Worm (Caenorhabditis elegans) whole organism, dauer: ENCODE measurements around the gene T19D12.4.

Experiments used
- unc-62 ChIP-seq: sonication (generic microtip); optimal IDR thresholded peaks from 2 replicates; lab custom pipeline; 2017; ENCODE audit warnings: missing biosample characterization, missing genetic modification reagents, missing genetic modification characterization

The T19D12.4 gene

DNA sequence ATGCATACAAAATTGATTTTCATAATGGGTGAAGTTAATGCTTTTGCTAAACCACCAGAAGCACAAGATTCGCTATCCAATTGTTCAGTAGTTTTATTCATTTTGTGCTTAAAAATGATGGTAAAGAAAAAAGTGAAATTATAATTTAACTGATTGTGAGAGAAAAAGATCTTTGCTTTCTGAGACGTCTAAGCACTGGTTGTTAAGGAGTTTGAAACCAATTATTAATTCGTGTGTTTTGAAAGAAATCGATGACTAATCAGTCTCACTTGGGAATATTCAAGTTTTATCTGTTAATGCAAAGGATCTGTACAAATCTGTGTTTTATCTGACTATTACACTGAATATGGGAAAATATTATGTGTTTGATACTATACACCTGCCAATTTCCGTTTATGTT is 20.8 kb downstream of the T19D12.4 start, which contains the start of gene sra-26:
Gene sra-26, minus strand, starts transcription at position 101 of the 400 bp plus-strand sequence.
- TF ChIP-seq unc-62 (GFP tag; lab: Kevin White, UChicago), result no peak

DNA sequence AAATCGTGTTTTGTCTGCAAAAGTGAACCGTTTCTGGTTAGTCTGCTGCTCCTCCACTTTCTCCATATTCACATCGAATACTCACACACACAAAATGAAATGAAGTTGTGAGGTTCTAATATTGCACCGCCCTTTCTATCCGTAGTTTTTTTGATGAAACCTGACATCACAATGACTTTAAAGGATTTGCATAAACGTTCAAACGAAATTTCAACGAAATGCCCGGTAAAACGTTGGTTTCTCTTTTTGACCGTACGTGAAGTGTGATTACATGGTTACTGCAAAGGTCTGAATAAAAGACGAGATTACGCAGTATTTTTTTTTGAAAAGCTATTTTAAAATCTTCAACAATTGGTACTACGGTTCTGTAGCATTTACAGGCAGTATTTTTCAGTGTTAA is 23.4 kb downstream of the T19D12.4 start, which contains the start of gene T19D12.9:
Gene T19D12.9, minus strand, starts transcription at position 101 of the 400 bp plus-strand sequence.
- TF ChIP-seq unc-62 (GFP tag; lab: Kevin White, UChicago), result no peak

- TF ChIP-seq unc-62 (GFP tag; lab: Kevin White, UChicago), result no peak
These were observed 27.9 kb downstream of the T19D12.4 start, which contains the start of gene T19D12.10 for ce11 chrII:6658766-6659165. TSS of gene T19D12.10 (minus strand) at chrII:6658866.

- no peak for TF ChIP-seq unc-62 (GFP tag; lab: Kevin White, UChicago)
These were observed 30.3 kb downstream of the T19D12.4 start, which contains the start of gene T19D12.2 for ce11 chrII:6661211-6661610. TSS of gene T19D12.2 (plus strand) at chrII:6661335.

DNA sequence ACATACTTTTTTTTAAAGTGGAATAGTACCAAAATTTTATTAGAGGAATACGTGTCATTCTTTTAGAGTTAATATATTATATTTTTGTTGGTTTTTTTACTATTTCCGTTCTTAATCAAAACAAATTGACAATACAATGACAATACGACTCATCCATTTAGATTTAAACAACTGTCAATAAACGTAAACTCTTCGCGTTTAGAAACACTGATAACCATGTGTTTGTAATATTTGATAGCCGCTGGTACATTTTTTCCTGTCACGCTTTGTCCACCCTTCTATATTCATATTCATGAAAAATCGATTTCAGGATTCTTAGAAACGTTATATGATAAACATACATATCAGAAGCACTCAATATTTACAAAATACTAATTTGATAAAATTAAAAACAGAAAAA is 32.9 kb downstream of the T19D12.4 start:
- TF ChIP-seq unc-62 (GFP tag; lab: Kevin White, UChicago), result no peak

ce11 chrII:6665908-6666307 is 35.0 kb downstream of the T19D12.4 start:
- no peak for TF ChIP-seq unc-62 (GFP tag; lab: Kevin White, UChicago)

DNA sequence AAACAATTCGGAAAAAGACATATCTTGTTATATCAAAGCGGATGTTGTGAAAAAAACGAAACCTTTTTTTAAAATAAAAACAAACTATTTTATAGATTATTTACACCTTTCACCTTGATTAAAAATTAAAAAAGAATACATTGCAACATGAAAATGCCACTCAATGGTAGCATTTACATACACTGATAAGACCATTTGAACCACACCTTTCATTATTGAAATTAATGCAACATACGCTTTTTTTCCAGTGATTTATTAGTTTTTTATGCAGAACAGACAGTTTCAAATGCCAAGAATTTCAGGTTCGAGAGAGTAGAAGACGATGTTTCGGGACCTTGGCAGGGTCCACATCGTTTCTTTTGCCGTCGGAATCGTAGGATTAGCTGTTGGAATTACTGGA is 35.7 kb downstream of the T19D12.4 start, which contains the start of gene T19D12.1:
Gene T19D12.1, plus strand, starts transcription at position 301 of the 400 bp plus-strand sequence.
- TF ChIP-seq unc-62 (GFP tag; lab: Kevin White, UChicago), result no peak

DNA sequence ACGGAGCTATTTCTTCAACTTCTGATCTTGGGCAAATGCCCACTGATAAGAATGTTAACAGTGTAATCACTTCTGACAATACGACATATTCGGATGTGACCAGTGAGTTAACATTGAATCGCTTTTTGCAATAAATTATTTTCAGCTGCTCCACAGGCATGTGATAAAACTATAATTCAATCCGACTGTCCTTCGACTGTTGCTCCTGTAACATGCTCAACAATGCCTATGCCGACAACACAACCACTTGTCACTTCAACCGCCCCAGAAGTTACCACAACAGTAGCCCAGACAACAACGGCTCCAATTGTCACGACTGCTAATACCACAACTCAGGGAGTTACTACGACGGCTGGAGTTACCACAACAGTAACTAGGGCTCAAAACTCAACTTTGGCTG is 36.6 kb downstream of the T19D12.4 start:
- no peak for TF ChIP-seq unc-62 (GFP tag; lab: Kevin White, UChicago)

DNA sequence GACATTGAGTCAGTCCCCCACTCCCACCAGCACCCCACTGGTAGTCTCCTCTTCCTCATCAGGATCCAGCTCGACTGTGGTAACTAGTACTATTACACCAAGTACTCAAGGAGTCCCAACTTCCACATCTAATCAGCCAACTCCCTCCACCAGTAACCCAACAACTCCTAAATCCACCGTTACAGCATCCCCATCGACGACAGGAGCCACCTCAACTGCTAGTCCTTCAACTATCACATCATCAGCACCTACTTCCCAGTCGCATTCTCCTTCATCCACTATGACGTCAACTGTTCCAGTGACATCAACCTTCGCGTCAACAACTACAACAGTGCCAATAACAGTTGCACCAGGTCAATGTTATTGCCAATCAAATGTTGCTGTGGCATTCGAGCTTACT is 37.6 kb downstream of the T19D12.4 start:
- no peak for TF ChIP-seq unc-62 (GFP tag; lab: Kevin White, UChicago)

DNA sequence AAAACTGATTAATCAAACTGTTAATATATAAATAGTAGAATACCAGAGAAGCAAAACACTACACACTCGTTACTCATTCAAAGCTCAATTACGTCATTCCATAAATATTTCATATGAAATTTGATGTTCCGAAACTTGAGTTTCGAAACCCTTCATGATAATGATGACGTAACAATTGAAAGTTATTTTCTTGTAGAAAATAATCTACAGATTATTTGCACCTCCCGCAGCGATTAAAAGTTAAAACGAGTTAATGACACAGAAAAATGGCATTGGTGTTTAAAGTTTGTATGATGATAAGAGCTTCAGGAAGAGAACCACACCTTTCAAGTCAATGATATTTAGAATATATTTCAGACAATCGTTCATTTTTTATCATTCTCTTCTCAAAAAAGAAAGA is 43.0 kb downstream of the T19D12.4 start, which contains the start of gene H43E16.1:
Gene H43E16.1, plus strand, starts transcription at position 375 of the 400 bp plus-strand sequence.
- TF ChIP-seq unc-62 (GFP tag; lab: Kevin White, UChicago), result no peak

DNA sequence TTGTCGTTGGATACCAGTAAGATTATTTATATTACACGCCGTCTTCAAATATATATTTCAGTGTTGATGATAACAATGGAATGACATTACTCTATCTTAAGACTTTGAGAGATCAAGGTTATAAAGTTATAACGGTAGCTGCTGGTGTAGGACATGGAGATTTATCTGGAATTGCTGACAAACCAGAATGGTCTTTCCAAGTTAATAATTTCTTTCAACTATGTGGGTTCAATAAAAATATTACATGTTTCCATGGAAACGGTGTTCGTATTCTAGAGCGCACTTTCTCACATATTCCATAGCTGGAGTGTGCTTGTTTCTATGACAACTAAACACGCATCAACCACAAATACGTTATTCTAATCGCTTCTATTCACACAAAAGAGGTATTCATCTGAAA is 48.8 kb downstream of the T19D12.4 start, which contains the start of gene ift-74:
Gene ift-74, plus strand, starts transcription at position 301 of the 400 bp plus-strand sequence.
- TF ChIP-seq unc-62 (GFP tag; lab: Kevin White, UChicago), result no peak

DNA sequence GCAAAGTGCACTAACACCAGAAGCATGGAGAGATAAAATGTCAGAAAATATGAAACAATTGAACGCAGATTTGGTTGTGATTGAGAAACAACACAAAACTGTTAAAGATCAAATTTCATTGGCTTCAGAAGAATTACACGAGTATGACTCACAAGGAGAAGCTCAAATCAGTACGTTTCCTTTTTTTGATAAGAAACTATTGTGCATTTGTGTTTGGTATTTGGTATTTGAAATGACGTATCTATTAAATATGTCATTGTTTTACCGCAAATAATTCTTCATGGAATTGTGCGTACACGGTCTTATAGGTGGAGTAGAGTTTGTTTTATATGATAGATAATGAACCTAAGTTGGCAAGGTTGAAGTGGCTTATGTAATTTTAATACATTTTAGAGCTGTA is 50.6 kb downstream of the T19D12.4 start:
- TF ChIP-seq unc-62 (GFP tag; lab: Kevin White, UChicago), result no peak

- no peak for TF ChIP-seq unc-62 (GFP tag; lab: Kevin White, UChicago)
These were observed 52.0 kb downstream of the T19D12.4 start for ce11 chrII:6682918-6683317.

- TF ChIP-seq unc-62 (GFP tag; lab: Kevin White, UChicago), result no peak
These were observed 52.9 kb downstream of the T19D12.4 start, which contains the start of gene gyf-1 for ce11 chrII:6683663-6684285. TSS of gene gyf-1 (plus strand) at chrII:6684235.

ce11 chrII:6685964-6686363 is 55.1 kb downstream of the T19D12.4 start:
- TF ChIP-seq unc-62 (GFP tag; lab: Kevin White, UChicago), result no peak
